Worm (Caenorhabditis elegans) whole organism, mixed stage, embryonic: ENCODE data around the gene fbxc-50.
"Not testable (repeated sequence)": the region's sequence is repeated elsewhere in the genome, so short reads cannot be mapped to it uniquely, and the experiment has no call there.

Experiments used
- M03D4.4 ChIP-seq: sonication (generic microtip); optimal IDR thresholded peaks from 2 replicates; lab custom pipeline; 2017; ENCODE audit warnings: mild to moderate bottlenecking, missing genetic modification characterization, missing compliant biosample characterization
- ceh-39 ChIP-seq: fragments of 150-350 bp; optimal IDR thresholded peaks from 2 replicates; lab custom pipeline; 2014; ENCODE audit warnings: missing biosample characterization, missing genetic modification characterization
- ces-1 ChIP-seq: fragments of 150-350 bp; optimal IDR thresholded peaks from 2 replicates; lab custom pipeline; 2014; ENCODE audit warnings: missing biosample characterization, missing genetic modification reagents, missing genetic modification characterization
- elt-1 ChIP-seq: sonication (generic microtip); optimal IDR thresholded peaks from 2 replicates; lab custom pipeline; 2017; ENCODE audit warnings: missing genetic modification characterization, mild to moderate bottlenecking, missing compliant biosample characterization, antibody characterized with exemption, moderate library complexity, borderline replicate concordance; ENCODE audit not compliant: insufficient read depth
- elt-3 ChIP-seq: fragments of 150-350 bp; optimal IDR thresholded peaks from 2 replicates; lab custom pipeline; 2014; ENCODE audit warnings: missing biosample characterization, missing genetic modification characterization
- hlh-1 ChIP-seq: fragments of 150-350 bp; optimal IDR thresholded peaks from 2 replicates; lab custom pipeline; 2014; ENCODE audit warnings: missing biosample characterization, missing genetic modification reagents, missing genetic modification characterization
- lin-13 ChIP-seq: fragments of 150-350 bp; optimal IDR thresholded peaks from 2 replicates; lab custom pipeline; 2014; ENCODE audit warnings: missing biosample characterization, missing genetic modification characterization
- lsy-2 ChIP-seq: fragments of 150-350 bp; optimal IDR thresholded peaks from 2 replicates; lab custom pipeline; 2014; ENCODE audit warnings: missing biosample characterization, missing genetic modification characterization
- nhr-76 ChIP-seq: sonication (generic microtip); optimal IDR thresholded peaks from 2 replicates; lab custom pipeline; 2017; ENCODE audit warnings: missing biosample characterization, missing genetic modification characterization
- snpc-4 ChIP-seq: fragments of 150-350 bp; optimal IDR thresholded peaks from 2 replicates; lab custom pipeline; 2014; ENCODE audit warnings: missing biosample characterization, missing genetic modification characterization
- sptf-1 ChIP-seq: sonication (generic microtip); optimal IDR thresholded peaks from 2 replicates; lab custom pipeline; 2017; ENCODE audit warnings: mild to moderate bottlenecking, missing genetic modification characterization, moderate library complexity, missing compliant biosample characterization
- unc-39 ChIP-seq: fragments of 150-350 bp; optimal IDR thresholded peaks from 2 replicates; lab custom pipeline; 2014; ENCODE audit warnings: missing biosample characterization, missing genetic modification characterization
- ztf-11 ChIP-seq: fragments of 150-350 bp; optimal IDR thresholded peaks from 2 replicates; lab custom pipeline; 2014; ENCODE audit warnings: missing biosample characterization, missing genetic modification characterization

DNA sequence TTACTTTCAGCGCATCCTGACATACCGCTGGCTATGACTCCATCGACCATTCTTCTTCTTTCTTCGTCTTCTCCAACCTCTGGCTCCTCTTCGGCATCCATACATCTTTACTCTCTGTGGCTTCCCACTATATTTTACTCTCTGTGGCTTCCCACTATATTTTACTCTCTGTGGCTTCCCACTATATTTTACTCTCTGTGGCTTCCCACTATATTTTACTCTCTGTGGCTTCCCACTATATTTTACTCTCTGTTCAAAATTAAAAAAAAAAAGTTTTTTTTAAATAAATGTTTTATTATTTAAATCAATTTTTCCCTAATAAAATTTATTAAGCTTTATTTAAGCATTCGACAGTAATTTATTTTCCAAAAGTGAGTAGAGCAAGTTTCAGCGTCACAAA, 42.6 kb upstream of the fbxc-50 start, which contains the start of gene F39E9.14:
- TF ChIP-seq lsy-2 (tag; lab: Kevin White, UChicago); unc-39 (tag; lab: Kevin White, UChicago); M03D4.4 (tag; lab: Kevin White, UChicago); elt-3; elt-1 (tag; lab: Kevin White, UChicago); snpc-4 (tag; lab: Kevin White, UChicago); lin-13 (tag; lab: Kevin White, UChicago); ces-1 (GFP tag; lab: Kevin White, UChicago); hlh-1 (tag; lab: Kevin White, UChicago); ceh-39 (tag; lab: Kevin White, UChicago); sptf-1 (tag; lab: Kevin White, UChicago); ztf-11; nhr-76 (tag; lab: Kevin White, UChicago): not testable (repeated sequence)
